Worm (Caenorhabditis elegans) whole organism, L4/young adult: ENCODE results near the gene smg-3.

ENCODE experiments used
- W03F9.2 ChIP-seq: fragments of 150-350 bp; optimal IDR thresholded peaks from 2 replicates; lab custom pipeline; 2014; ENCODE audit warnings: missing biosample characterization, missing genetic modification characterization
- dao-5 ChIP-seq: sonication (generic microtip); optimal IDR thresholded peaks from 2 replicates; lab custom pipeline; 2016; ENCODE audit warnings: missing genotype, missing genetic modification characterization, moderate library complexity, missing compliant biosample characterization
- him-1 ChIP-seq: sonication (generic microtip); optimal IDR thresholded peaks from 2 replicates; lab custom pipeline; 2016; ENCODE audit warnings: missing genotype, missing genetic modification reagents, missing genetic modification characterization, missing compliant biosample characterization

DNA sequence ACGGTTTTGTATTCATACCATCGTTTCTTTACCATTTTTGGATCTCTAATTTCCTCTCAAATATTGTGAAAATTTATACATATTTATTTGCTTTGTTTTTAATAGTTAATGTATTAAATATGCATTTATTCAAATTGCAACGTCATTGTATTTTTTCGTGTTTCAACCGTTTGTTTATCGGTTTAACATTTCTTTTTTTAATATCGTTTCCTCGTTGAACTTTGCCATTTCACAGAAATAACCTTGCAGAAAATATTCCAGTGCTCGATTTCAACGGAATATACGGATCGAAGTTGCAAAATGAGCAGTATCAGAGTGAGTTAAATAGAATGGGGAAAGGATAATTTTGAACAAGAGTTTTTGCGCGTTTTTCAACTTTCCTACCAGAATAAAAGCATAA lies 43.6 kb downstream of the smg-3 start, which contains the start of gene seu-1:
- TF ChIP-seq dao-5 (tag; lab: Kevin White, UChicago) (no peak), him-1 (tag; lab: Kevin White, UChicago) (no peak), W03F9.2 (tag; lab: Kevin White, UChicago) (no peak)
